Fruit fly (Drosophila melanogaster) whole organism, adult: ENCODE results near the gene eIF4E1.

ENCODE experiments used
- CG11617 ChIP-seq: fragments of 200-800 bp; sonication (Bioruptor generic); optimal IDR thresholded peaks from 2 replicates; lab custom pipeline; 2017; ENCODE audit warnings: mild to moderate bottlenecking, missing biosample characterization, missing genetic modification reagents, missing genetic modification characterization
- CG12768 ChIP-seq: fragments of 200-800 bp; sonication (Bioruptor generic); optimal IDR thresholded peaks from 2 replicates; lab custom pipeline; 2017; ENCODE audit warnings: missing biosample characterization, missing genetic modification characterization, mild to moderate bottlenecking, moderate library complexity, missing genetic modification reagents
- CG14711 ChIP-seq: fragments of 200-800 bp; sonication (Bioruptor generic); optimal IDR thresholded peaks from 2 replicates; lab custom pipeline; 2018; ENCODE audit warnings: missing biosample characterization, mild to moderate bottlenecking, missing genetic modification characterization, moderate library complexity
- CG1620 ChIP-seq: fragments of 200-800 bp; sonication (Bioruptor generic); optimal IDR thresholded peaks from 2 replicates; lab custom pipeline; 2016; ENCODE audit warnings: missing biosample characterization, missing genetic modification characterization
- CG33017 ChIP-seq: fragments of 200-800 bp; sonication (Bioruptor generic); optimal IDR thresholded peaks from 2 replicates; lab custom pipeline; 2018; ENCODE audit warnings: missing biosample characterization, mild to moderate bottlenecking, missing genetic modification characterization, moderate library complexity
- CG5204 ChIP-seq: fragments of 200-800 bp; sonication (Bioruptor generic); optimal IDR thresholded peaks from 2 replicates; lab custom pipeline; 2016; ENCODE audit warnings: missing biosample characterization, missing genetic modification characterization
- CG7045 ChIP-seq: fragments of 200-800 bp; sonication (Bioruptor generic); optimal IDR thresholded peaks from 2 replicates; lab custom pipeline; 2017; ENCODE audit warnings: missing biosample characterization, mild to moderate bottlenecking, missing genetic modification characterization
- CG7101 ChIP-seq: fragments of 200-800 bp; sonication (Bioruptor generic); optimal IDR thresholded peaks from 2 replicates; lab custom pipeline; 2018; ENCODE audit warnings: missing biosample characterization, mild to moderate bottlenecking, missing genetic modification characterization, moderate library complexity
- Clk ChIP-seq: fragments of 200-800 bp; sonication (Bioruptor generic); optimal IDR thresholded peaks from 2 replicates; lab custom pipeline; 2017; ENCODE audit warnings: missing biosample characterization, missing genetic modification characterization
- Crg-1 ChIP-seq: fragments of 200-800 bp; sonication (Bioruptor generic); optimal IDR thresholded peaks from 2 replicates; lab custom pipeline; 2016; ENCODE audit warnings: missing biosample characterization, missing genetic modification characterization
- Hr96 ChIP-seq: fragments of 200-800 bp; sonication (Bioruptor generic); optimal IDR thresholded peaks from 2 replicates; lab custom pipeline; 2016; ENCODE audit warnings: missing biosample characterization, missing genetic modification characterization
- Mnt ChIP-seq: fragments of 200-800 bp; sonication (Bioruptor generic); optimal IDR thresholded peaks from 2 replicates; lab custom pipeline; 2016; ENCODE audit warnings: missing biosample characterization, mild to moderate bottlenecking, missing genetic modification characterization
- bab1 ChIP-seq: fragments of 200-800 bp; sonication (Bioruptor generic); optimal IDR thresholded peaks from 3 replicates; lab custom pipeline; 2019; ENCODE audit warnings: missing biosample characterization, mild to moderate bottlenecking, missing genetic modification characterization, moderate library complexity
- cic ChIP-seq: fragments of 200-800 bp; sonication (Bioruptor generic); optimal IDR thresholded peaks from 2 replicates; lab custom pipeline; 2017; ENCODE audit warnings: missing biosample characterization, mild to moderate bottlenecking, missing genetic modification characterization, moderate library complexity
- cnc ChIP-seq, 2 experiments: fragments of >200 bp; optimal IDR thresholded peaks; 2 replicates each; lab custom pipeline; 2017
- kay ChIP-seq: fragments of 200-800 bp; sonication (Bioruptor generic); peaks from one replicate; lab custom pipeline; 2016; ENCODE audit warnings: missing biosample characterization, missing genetic modification characterization, borderline replicate concordance
- ovo ChIP-seq: fragments of 200-800 bp; sonication (Bioruptor generic); optimal IDR thresholded peaks from 2 replicates; lab custom pipeline; 2016; ENCODE audit warnings: missing biosample characterization, missing genetic modification characterization
- pad ChIP-seq: fragments of 200-800 bp; sonication (Bioruptor generic); optimal IDR thresholded peaks from 3 replicates; lab custom pipeline; 2017; ENCODE audit warnings: missing biosample characterization, missing genetic modification characterization, mild to moderate bottlenecking, moderate library complexity, missing genetic modification reagents
- tj ChIP-seq: fragments of 200-800 bp; sonication (Bioruptor generic); optimal IDR thresholded peaks from 3 replicates; lab custom pipeline; 2017; ENCODE audit warnings: missing biosample characterization, mild to moderate bottlenecking, missing genetic modification characterization, moderate library complexity
- toe ChIP-seq: fragments of 200-800 bp; sonication (Bioruptor generic); optimal IDR thresholded peaks from 2 replicates; lab custom pipeline; 2016; ENCODE audit warnings: missing biosample characterization, missing genetic modification characterization

Gene eIF4E1

DNA sequence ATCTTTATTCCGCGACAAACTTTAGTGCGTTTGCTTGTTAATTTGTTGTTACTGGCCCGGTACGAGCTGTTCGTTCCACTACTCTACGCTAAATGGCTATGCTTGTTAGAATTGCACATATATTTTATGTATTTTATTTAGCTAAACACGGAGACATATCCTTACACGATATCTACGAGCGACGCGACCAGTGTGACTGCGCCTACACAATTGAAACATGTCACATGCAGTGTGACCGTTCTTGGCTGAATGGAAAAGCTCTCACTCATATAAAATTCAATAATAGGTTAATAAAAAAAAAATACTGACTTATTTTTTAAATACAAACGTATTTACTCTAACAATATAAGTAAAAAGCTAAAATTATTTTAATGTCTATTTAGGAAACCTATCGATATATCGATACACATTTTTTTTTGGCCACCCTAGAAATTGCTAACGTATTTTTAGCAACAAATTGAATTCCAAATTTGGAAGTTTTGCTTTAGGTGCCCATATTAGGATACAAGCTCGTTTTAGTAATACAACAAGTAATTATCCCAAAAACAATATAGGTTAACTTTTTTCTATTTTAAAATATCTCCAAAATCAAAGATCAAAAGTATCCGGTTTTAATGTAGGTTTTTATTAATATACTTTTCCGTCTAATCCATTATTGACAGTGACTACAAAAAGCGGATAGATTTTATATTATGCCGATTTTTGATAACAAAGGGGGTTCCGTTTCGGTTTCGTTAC, 3.1 kb downstream of the eIF4E1 start, which contains the start of gene CG4080:
Gene CG4080, minus strand, starts transcription at position 215 of the 738 bp plus-strand sequence.
- TF ChIP-seq CG11617 (GFP tag; lab: Kevin White, UChicago) (peak; percentile 76), kay (GFP tag; lab: Kevin White, UChicago) (peak; percentile 98), Hr96 (no peak), pad (GFP tag; lab: Kevin White, UChicago) (no peak), cic (GFP tag; lab: Kevin White, UChicago) (peak; percentile 38), Clk (no peak), bab1 (GFP tag; lab: Kevin White, UChicago) (peak; percentile 42), CG33017 (peak; percentile 49), toe (GFP tag; lab: Kevin White, UChicago) (no peak), CG7045 (GFP tag; lab: Kevin White, UChicago) (no peak), ovo (GFP tag; lab: Kevin White, UChicago) (peak; percentile 39), CG14711 (peak; percentile 43), cnc (optimal IDR thresholded peaks at IDR 0.05; lab: Kevin White, UChicago) (no peak), tj (GFP tag; lab: Kevin White, UChicago) (no peak), CG7101 (tag; lab: Kevin White, UChicago) (peak; percentile 37), CG1620 (GFP tag; lab: Kevin White, UChicago) (peak; percentile 49), CG12768 (GFP tag; lab: Kevin White, UChicago) (no peak), Mnt (GFP tag; lab: Kevin White, UChicago) (peak; percentile 63), Crg-1 (GFP tag; lab: Kevin White, UChicago) (peak; percentile 33), CG5204 (no peak)

DNA sequence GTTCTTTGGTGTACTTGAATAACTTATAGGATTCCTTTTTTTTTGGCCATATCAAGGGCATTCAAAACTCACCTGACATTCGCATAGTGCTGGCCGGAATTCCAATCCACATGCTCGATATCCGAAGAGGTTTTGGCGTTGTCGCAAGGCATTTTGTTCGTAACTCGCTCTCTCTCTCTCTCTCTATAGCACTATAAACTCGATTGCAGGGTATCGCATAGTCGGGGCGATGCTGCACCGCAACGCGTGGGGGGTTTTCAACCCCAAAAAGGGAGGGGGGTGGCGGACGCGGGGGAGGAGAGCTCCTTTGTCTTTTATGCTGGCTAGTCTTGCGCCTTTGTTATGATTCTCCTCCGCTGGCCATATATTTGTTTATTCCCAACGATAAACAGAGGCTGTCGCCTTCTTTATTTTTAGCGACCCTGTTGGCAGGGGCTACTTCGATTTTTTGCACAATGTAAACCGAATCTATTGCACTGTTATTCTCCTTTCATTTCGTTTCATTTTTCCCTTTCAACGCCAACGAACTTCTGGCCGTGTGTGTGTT, 3.8 kb downstream of the eIF4E1 start:
- TF ChIP-seq CG1620 (GFP tag; lab: Kevin White, UChicago), result no peak
- peak; percentile 45 for TF ChIP-seq CG7045 (GFP tag; lab: Kevin White, UChicago)

dm6 chr3L:9398028-9398427, 4.2 kb downstream of the eIF4E1 start:
- no peak for TF ChIP-seq Clk
- TF ChIP-seq bab1 (GFP tag; lab: Kevin White, UChicago), result no peak
- no peak for TF ChIP-seq CG11617 (GFP tag; lab: Kevin White, UChicago)
- no peak for TF ChIP-seq CG33017
- TF ChIP-seq cnc (optimal IDR thresholded peaks at IDR 0.05; lab: Kevin White, UChicago), result no peak
- TF ChIP-seq CG7101 (tag; lab: Kevin White, UChicago), result no peak
- TF ChIP-seq ovo (GFP tag; lab: Kevin White, UChicago), result no peak
- TF ChIP-seq tj (GFP tag; lab: Kevin White, UChicago), result no peak
- TF ChIP-seq CG12768 (GFP tag; lab: Kevin White, UChicago), result no peak
- TF ChIP-seq Crg-1 (GFP tag; lab: Kevin White, UChicago), result no peak
- no peak for TF ChIP-seq cic (GFP tag; lab: Kevin White, UChicago)

DNA sequence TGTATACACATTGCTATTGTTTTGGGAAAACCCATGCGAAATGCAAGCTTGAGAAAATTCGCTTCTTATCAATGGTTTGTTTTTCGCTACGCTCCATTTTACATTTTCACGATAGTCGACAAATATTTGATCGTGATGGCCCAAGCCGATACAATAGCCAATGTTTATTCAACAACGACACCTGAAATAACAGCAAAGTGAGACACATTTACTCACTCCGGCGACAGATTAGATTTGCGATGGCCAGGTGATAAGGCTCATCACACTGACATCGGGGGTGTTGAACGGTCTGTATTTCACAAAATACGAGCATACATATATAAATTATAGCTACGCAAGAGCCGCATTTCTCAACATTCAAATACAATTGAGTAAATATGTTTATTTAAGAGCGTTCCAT, 5.1 kb downstream of the eIF4E1 start:
- TF ChIP-seq CG5204, result no peak
- TF ChIP-seq Clk, result peak; percentile 72
- peak; percentile 36 for TF ChIP-seq toe (GFP tag; lab: Kevin White, UChicago)
- TF ChIP-seq CG7101 (tag; lab: Kevin White, UChicago), result peak; percentile 88
- peak; percentile 92 for TF ChIP-seq kay (GFP tag; lab: Kevin White, UChicago)
- no peak for TF ChIP-seq tj (GFP tag; lab: Kevin White, UChicago)
- TF ChIP-seq CG14711, result peak; percentile 68
- TF ChIP-seq CG12768 (GFP tag; lab: Kevin White, UChicago), result peak; percentile 94
- TF ChIP-seq CG7045 (GFP tag; lab: Kevin White, UChicago), result peak; percentile 92
- peak; percentile 74 for TF ChIP-seq pad (GFP tag; lab: Kevin White, UChicago)
- TF ChIP-seq bab1 (GFP tag; lab: Kevin White, UChicago), result peak; percentile 57
- peak; percentile 86 for TF ChIP-seq Crg-1 (GFP tag; lab: Kevin White, UChicago)
- peak; percentile 92 for TF ChIP-seq cic (GFP tag; lab: Kevin White, UChicago)
- peak; percentile 72 for TF ChIP-seq CG11617 (GFP tag; lab: Kevin White, UChicago)
- peak; percentile 76 for TF ChIP-seq CG33017
- no peak for TF ChIP-seq Hr96
- TF ChIP-seq cnc (optimal IDR thresholded peaks at IDR 0.05; lab: Kevin White, UChicago), result no peak
- peak; percentile 93 for TF ChIP-seq ovo (GFP tag; lab: Kevin White, UChicago)
- TF ChIP-seq CG1620 (GFP tag; lab: Kevin White, UChicago), result peak; percentile 69
- peak; percentile 77 for TF ChIP-seq Mnt (GFP tag; lab: Kevin White, UChicago)

- TF ChIP-seq CG12768 (GFP tag; lab: Kevin White, UChicago) (no peak), tj (GFP tag; lab: Kevin White, UChicago) (peak; percentile 37), CG1620 (GFP tag; lab: Kevin White, UChicago) (no peak), Hr96 (no peak)
Measured at dm6 chr3L:9396704-9397103, 5.6 kb downstream of the eIF4E1 start.

dm6 chr3L:9396038-9396437, 6.2 kb downstream of the eIF4E1 start:
- TF ChIP-seq cic (GFP tag; lab: Kevin White, UChicago), result peak; percentile 76
- peak; percentile 94 for TF ChIP-seq ovo (GFP tag; lab: Kevin White, UChicago)
- peak; percentile 36 for TF ChIP-seq pad (GFP tag; lab: Kevin White, UChicago)
- TF ChIP-seq CG12768 (GFP tag; lab: Kevin White, UChicago), result peak; percentile 49
- peak; percentile 91 for TF ChIP-seq tj (GFP tag; lab: Kevin White, UChicago)
- TF ChIP-seq CG7045 (GFP tag; lab: Kevin White, UChicago), result peak; percentile 9
- TF ChIP-seq CG5204, result no peak
- TF ChIP-seq Mnt (GFP tag; lab: Kevin White, UChicago), result no peak
- peak; percentile 95 for TF ChIP-seq kay (GFP tag; lab: Kevin White, UChicago)
